Worm (Caenorhabditis elegans): ENCODE results near the gene gldi-7.

DNA sequence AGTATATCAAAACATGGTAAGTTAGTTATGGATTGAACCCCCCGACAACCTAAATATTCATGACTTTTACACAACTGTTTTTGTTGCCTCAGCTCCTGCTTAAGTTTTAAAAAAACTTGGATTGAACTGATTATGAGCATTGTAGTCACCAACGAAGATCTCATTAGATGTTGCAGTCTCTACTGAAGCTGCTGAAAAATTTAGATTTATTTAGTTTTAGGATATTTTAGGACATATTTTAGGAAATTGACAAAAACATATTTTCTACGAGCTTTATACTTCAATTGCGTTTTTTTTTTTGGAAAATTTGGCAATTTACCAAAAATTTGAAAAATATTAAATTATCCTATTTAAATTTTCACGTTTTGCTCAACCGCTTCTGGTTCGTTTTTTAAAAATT, 31.0 kb upstream of the gldi-7 start, which contains the start of gene F54C9.14:
- TF ChIP-seq nhr-10 (tag; optimal IDR thresholded peaks at IDR 0.05), result no peak
- TF ChIP-seq egl-27 (tag; optimal IDR thresholded peaks at IDR 0.05), result no peak
- TF ChIP-seq duxl-1 (tag; optimal IDR thresholded peaks at IDR 0.05; ENCODE audit: poor library complexity), result no peak
- TF ChIP-seq dmd-6 (GFP tag; IDR thresholded peaks at IDR 0.05), result no peak
- TF ChIP-seq unc-62 (GFP tag; optimal IDR thresholded peaks at IDR 0.05 in 1 of 2), result no peak
- TF ChIP-seq unc-62 (tag; optimal IDR thresholded peaks at IDR 0.05), result no peak
- no peak for TF ChIP-seq ztf-11 (tag; optimal IDR thresholded peaks at IDR 0.05)
- TF ChIP-seq pha-4 (GFP tag; IDR thresholded peaks at IDR 0.05), result no peak
- no peak for TF ChIP-seq pha-4 (tag; optimal IDR thresholded peaks at IDR 0.05)

Measured in whole organism, L4 larva.